Fruit fly (Drosophila melanogaster): Measurements from ENCODE around the gene CG5466.
A peak's percentile ranks its signal among the peaks of the same experiment; 100 is the strongest.

CG5466 gene

dm6 chr3R:20595901-20596300 is 21.8 kb upstream of the CG5466 start:
- no peak for TF ChIP-seq pzg (GFP tag; optimal IDR thresholded peaks at IDR 0.05)
- peak; percentile 95 for TF ChIP-seq CG10431 (GFP tag; optimal IDR thresholded peaks at IDR 0.05)

- TF ChIP-seq twi (tag; optimal IDR thresholded peaks at IDR 0.05), result peak; percentile 54
- TF ChIP-seq dmrt11E (tag; optimal IDR thresholded peaks at IDR 0.05), result no peak
- no peak for TF ChIP-seq CG14860 (GFP tag; IDR thresholded peaks at IDR 0.05; ENCODE audit: partially characterized antibody)
- TF ChIP-seq cad (GFP tag; optimal IDR thresholded peaks at IDR 0.05), result peak; percentile 24
- TF ChIP-seq Ravus (GFP tag; IDR thresholded peaks at IDR 0.05), result no peak
- TF ChIP-seq CG17568 (GFP tag; optimal IDR thresholded peaks at IDR 0.05), result no peak
- TF ChIP-seq pros (GFP tag; optimal IDR thresholded peaks at IDR 0.05), result peak; percentile 48
- TF ChIP-seq CG11456 (GFP tag; IDR thresholded peaks at IDR 0.05), result no peak
- TF ChIP-seq CG8290 (GFP tag; optimal IDR thresholded peaks at IDR 0.05), result no peak
- TF ChIP-seq CG8290 (tag; optimal IDR thresholded peaks at IDR 0.05), result no peak
- peak; percentile 6 for TF ChIP-seq phol (tag; optimal IDR thresholded peaks at IDR 0.05)
- peak; percentile 61; the same call in 1 of the 2 replicates for TF ChIP-seq vvl (GFP tag; IDR thresholded peaks at IDR 0.05)
- TF ChIP-seq CG3995 (GFP tag; optimal IDR thresholded peaks at IDR 0.05), result no peak
- TF ChIP-seq sens (GFP tag), result peak; percentile 64
- no peak for TF ChIP-seq CG2116 (GFP tag; optimal IDR thresholded peaks at IDR 0.05)
- no peak for TF ChIP-seq NC2α (GFP tag; optimal IDR thresholded peaks at IDR 0.05)
- TF ChIP-seq CG9876 (GFP tag; optimal IDR thresholded peaks at IDR 0.05), result no peak
- no peak for TF ChIP-seq Usf (GFP tag; optimal IDR thresholded peaks at IDR 0.05)
- TF ChIP-seq btn (GFP tag; optimal IDR thresholded peaks at IDR 0.05), result no peak
- TF ChIP-seq Stat92E (GFP tag; optimal IDR thresholded peaks at IDR 0.05), result peak in 1 of 3 experiments; percentile 61
- TF ChIP-seq CG13894 (tag; optimal IDR thresholded peaks at IDR 0.05), result peak; percentile 17
- peak; percentile 10 for TF ChIP-seq cg (GFP tag; optimal IDR thresholded peaks at IDR 0.05)
Observed at dm6 chr3R:20596337-20596962, 21.2 kb upstream of the CG5466 start.

DNA sequence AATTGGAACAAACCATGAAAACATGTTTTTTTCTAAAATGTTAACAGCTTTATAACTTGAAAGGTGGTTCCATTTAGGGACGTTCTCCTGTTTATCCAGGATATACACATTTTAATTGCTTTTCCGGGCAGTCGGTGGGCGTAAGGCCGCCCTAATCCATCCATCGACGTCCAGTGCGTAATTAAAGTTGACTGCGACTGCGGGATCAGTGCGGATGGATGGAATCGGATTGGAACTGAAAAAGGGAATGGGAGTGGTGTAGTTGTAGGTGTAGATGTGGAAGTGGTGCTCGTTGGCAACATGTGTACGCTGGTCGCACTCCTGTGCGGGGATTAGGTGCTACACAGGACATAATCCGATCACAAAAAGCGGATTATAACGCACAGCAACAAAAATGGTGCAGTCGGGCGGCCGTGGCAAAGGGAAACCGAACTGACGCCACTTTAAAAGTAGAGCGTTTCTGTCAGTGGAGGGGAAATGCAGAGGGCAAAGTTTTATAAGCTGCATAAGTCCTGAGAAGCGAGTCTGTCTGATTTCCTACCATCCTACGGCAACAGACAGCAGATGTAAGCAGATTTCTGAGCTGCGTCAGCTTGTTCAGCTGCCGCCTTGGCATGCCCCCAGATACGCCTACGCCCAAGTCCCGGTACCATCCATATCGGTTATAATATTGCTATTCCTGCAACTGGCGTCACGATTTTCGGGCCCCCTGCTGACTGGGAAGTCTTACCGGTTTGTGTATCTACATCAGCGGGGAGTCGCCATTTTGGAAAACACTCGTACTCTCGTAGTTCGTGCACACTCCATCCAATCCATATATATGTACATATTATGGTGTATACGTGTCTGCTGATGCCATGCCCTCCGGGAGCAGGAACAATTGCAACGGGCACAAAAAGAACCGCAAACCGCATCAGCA is 20.0 kb upstream of the CG5466 start:
- TF ChIP-seq HmgZ (tag; optimal IDR thresholded peaks at IDR 0.05) (no peak), esg (GFP tag; conservative IDR thresholded peaks at IDR 0.05) (no peak), CG3163 (GFP tag; optimal IDR thresholded peaks at IDR 0.05) (no peak), CG14050 (GFP tag; IDR thresholded peaks at IDR 0.05) (no peak), CG15479 (GFP tag; optimal IDR thresholded peaks at IDR 0.05) (peak; percentile 18), oc (tag; optimal IDR thresholded peaks at IDR 0.05) (peak; percentile 89), ssp (GFP tag; IDR thresholded peaks at IDR 0.05) (no peak), CG13296 (GFP tag; optimal IDR thresholded peaks at IDR 0.05) (no peak), CG4424 (GFP tag; optimal IDR thresholded peaks at IDR 0.05) (no peak), tap (tag; optimal IDR thresholded peaks at IDR 0.05) (no peak), CG7786 (GFP tag; optimal IDR thresholded peaks at IDR 0.05) (no peak), NFAT (GFP tag; IDR thresholded peaks at IDR 0.05) (no peak), lov (optimal IDR thresholded peaks at IDR 0.05) (no peak), lov (GFP tag; IDR thresholded peaks at IDR 0.05) (0 out of 3 replicates have a peak, but pooled peaks have one; percentile 30), h (optimal IDR thresholded peaks at IDR 0.05) (no peak), CG8089 (GFP tag; optimal IDR thresholded peaks at IDR 0.05) (no peak), Ets65A (GFP tag) (peak; percentile 77), ind (GFP tag; optimal IDR thresholded peaks at IDR 0.05) (no peak), HHEX (GFP tag; optimal IDR thresholded peaks at IDR 0.05) (no peak), rib (GFP tag; IDR thresholded peaks at IDR 0.05) (no peak), NfI (GFP tag; optimal IDR thresholded peaks at IDR 0.05) (no peak), fd96Cb (tag; optimal IDR thresholded peaks at IDR 0.05) (no peak), CG7271 (tag; optimal IDR thresholded peaks at IDR 0.05) (no peak), Hr39 (optimal IDR thresholded peaks at IDR 0.05) (no peak), shn (GFP tag; optimal IDR thresholded peaks at IDR 0.05) (no peak)
